Fruit fly (Drosophila melanogaster) Kc167 (cell line): ENCODE measurements around the gene Cds.

Experiments used
- Myc ChIP-seq: fragments of >200 bp; optimal IDR thresholded peaks from 2 replicates; lab custom pipeline; 2017; ENCODE audit warnings: missing external identifiers
- Sin3A ChIP-seq: fragments of >200 bp; optimal IDR thresholded peaks from 2 replicates; lab custom pipeline; 2018; ENCODE audit warnings: missing external identifiers
- insv ChIP-seq: fragments of >200 bp; optimal IDR thresholded peaks from 3 replicates; lab custom pipeline; 2018; ENCODE audit warnings: missing external identifiers
- psq ChIP-seq: fragments of >200 bp; optimal IDR thresholded peaks from 2 replicates; lab custom pipeline; 2017; ENCODE audit warnings: missing external identifiers
- ttk ChIP-seq: sonication (Bioruptor generic); optimal IDR thresholded peaks from 2 replicates; lab custom pipeline; 2017; ENCODE audit warnings: missing external identifiers

- TF ChIP-seq ttk (lab: Kevin White, UChicago) (no peak), Sin3A (lab: Kevin White, UChicago) (no peak), psq (lab: Kevin White, UChicago) (no peak), insv (lab: Kevin White, UChicago) (no peak), Myc (lab: Kevin White, UChicago) (no peak)
Observed at dm6 chr3L:8165436-8165835, 37.9 kb downstream of the Cds start, which contains the start of gene CG13675.
